Fruit fly (Drosophila melanogaster) whole organism, embryonic: ENCODE data around the gene CG4230.

ENCODE experiments used
- Antp ChIP-seq: fragments of 200-800 bp; sonication (Bioruptor generic); optimal IDR thresholded peaks from 3 replicates; lab custom pipeline; 2016; ENCODE audit warnings: missing biosample characterization, missing genetic modification characterization
- BtbVII ChIP-seq: fragments of 200-800 bp; sonication (Bioruptor generic); optimal IDR thresholded peaks from 3 replicates; lab custom pipeline; 2017; ENCODE audit warnings: missing biosample characterization, mild to moderate bottlenecking, missing genetic modification characterization
- CG10147 ChIP-seq: fragments of 200-800 bp; sonication (Bioruptor generic); optimal IDR thresholded peaks from 2 replicates; lab custom pipeline; 2019; ENCODE audit warnings: missing biosample characterization, mild to moderate bottlenecking, missing genetic modification characterization, moderate library complexity
- CG1233 ChIP-seq: fragments of 200-800 bp; sonication (Bioruptor generic); optimal IDR thresholded peaks from 4 replicates; lab custom pipeline; 2018; ENCODE audit warnings: missing biosample characterization, mild to moderate bottlenecking, missing genetic modification characterization
- CG13287 ChIP-seq: fragments of 200-800 bp; sonication (Bioruptor generic); IDR thresholded peaks from 2 replicates; pipeline ENCODE4 v1.3.6; 2022; ENCODE audit warnings: missing biosample characterization, missing genetic modification characterization; ENCODE audit not compliant: partially characterized antibody
- CG15514 ChIP-seq: fragments of 200-800 bp; sonication (Bioruptor generic); optimal IDR thresholded peaks from 3 replicates; lab custom pipeline; 2017; ENCODE audit warnings: missing biosample characterization, missing genetic modification characterization, mild to moderate bottlenecking, moderate library complexity, missing genetic modification reagents
- CG15601 ChIP-seq: fragments of 200-800 bp; sonication (Bioruptor generic); optimal IDR thresholded peaks from 3 replicates; lab custom pipeline; 2019; ENCODE audit warnings: missing biosample characterization, mild to moderate bottlenecking, missing genetic modification characterization, moderate library complexity
- CG18599 ChIP-seq: fragments of 200-800 bp; sonication (Bioruptor generic); optimal IDR thresholded peaks from 3 replicates; lab custom pipeline; 2017; ENCODE audit warnings: missing biosample characterization, missing genetic modification characterization, mild to moderate bottlenecking, moderate library complexity, missing genetic modification reagents
- CG2116 ChIP-seq: fragments of 200-800 bp; sonication (Bioruptor generic); optimal IDR thresholded peaks from 3 replicates; lab custom pipeline; 2018; ENCODE audit warnings: missing biosample characterization, mild to moderate bottlenecking, missing genetic modification characterization
- CG32767 ChIP-seq: fragments of 200-800 bp; sonication (Bioruptor generic); IDR thresholded peaks from 2 replicates; pipeline ENCODE4 v1.3.6; 2022; ENCODE audit warnings: missing biosample characterization, missing genetic modification characterization
- CG3838 ChIP-seq: fragments of 200-800 bp; sonication (Bioruptor generic); optimal IDR thresholded peaks from 3 replicates; lab custom pipeline; 2016; ENCODE audit warnings: missing biosample characterization, missing genetic modification characterization
- CG4282 ChIP-seq: fragments of 200-800 bp; sonication (Bioruptor generic); optimal IDR thresholded peaks from 2 replicates; lab custom pipeline; 2016; ENCODE audit warnings: missing biosample characterization, missing genetic modification characterization
- CG5180 ChIP-seq: fragments of 200-800 bp; sonication (Bioruptor generic); optimal IDR thresholded peaks from 3 replicates; lab custom pipeline; 2017; ENCODE audit warnings: missing biosample characterization, missing genetic modification characterization, mild to moderate bottlenecking, moderate library complexity, missing genetic modification reagents
- CTCF ChIP-seq: fragments of 200-800 bp; sonication (Bioruptor generic); optimal IDR thresholded peaks from 2 replicates; lab custom pipeline; 2017; ENCODE audit warnings: missing biosample characterization, mild to moderate bottlenecking, missing genetic modification characterization, moderate library complexity
- Chrac-16 ChIP-seq: fragments of 200-800 bp; sonication (Bioruptor generic); optimal IDR thresholded peaks from 3 replicates; lab custom pipeline; 2016; ENCODE audit warnings: missing biosample characterization, missing genetic modification characterization
- Dp ChIP-seq: fragments of 200-800 bp; sonication (Bioruptor generic); optimal IDR thresholded peaks from 2 replicates; lab custom pipeline; 2018; ENCODE audit warnings: missing biosample characterization, mild to moderate bottlenecking, missing genetic modification characterization, moderate library complexity
- Ets65A ChIP-seq: fragments of 200-800 bp; sonication (Bioruptor generic); peaks from one replicate; lab custom pipeline; 2016; ENCODE audit warnings: missing biosample characterization, missing genetic modification characterization
- Gug ChIP-seq: fragments of 200-800 bp; sonication (Bioruptor generic); IDR thresholded peaks from 4 replicates; pipeline ENCODE4 v1.3.6; 2022; ENCODE audit warnings: missing biosample characterization, missing genetic modification characterization
- HLH54F ChIP-seq: fragments of 200-800 bp; sonication (Bioruptor generic); optimal IDR thresholded peaks from 3 replicates; lab custom pipeline; 2016; ENCODE audit warnings: missing biosample characterization, missing genetic modification characterization
- Hand ChIP-seq: fragments of 200-800 bp; sonication (Bioruptor generic); optimal IDR thresholded peaks from 2 replicates; lab custom pipeline; 2017; ENCODE audit warnings: mild to moderate bottlenecking, missing biosample characterization, missing genetic modification reagents, missing genetic modification characterization
- MESR4 ChIP-seq: fragments of 200-800 bp; sonication (Bioruptor generic); optimal IDR thresholded peaks from 2 replicates; lab custom pipeline; 2018; ENCODE audit warnings: missing biosample characterization, mild to moderate bottlenecking, missing genetic modification characterization, moderate library complexity
- Sox102F ChIP-seq: fragments of 200-800 bp; sonication (Bioruptor generic); optimal IDR thresholded peaks from 2 replicates; lab custom pipeline; 2018; ENCODE audit warnings: missing biosample characterization, mild to moderate bottlenecking, missing genetic modification characterization, moderate library complexity
- Stat92E ChIP-seq, 3 experiments: fragments of >200 bp in 2 of 3; fragments of 200-800 bp in 1 of 3; sonication (Bioruptor generic) in 1 of 3; optimal IDR thresholded peaks; 2 replicates each; lab custom pipeline; 2017 to 2019; ENCODE audit warnings: missing biosample characterization in 3 of 3, missing genetic modification characterization in 3 of 3, mild to moderate bottlenecking in 1 of 3, moderate library complexity in 1 of 3
- abd-A ChIP-seq: fragments of 200-800 bp; sonication (Bioruptor generic); optimal IDR thresholded peaks from 3 replicates; lab custom pipeline; 2019; ENCODE audit warnings: missing biosample characterization, mild to moderate bottlenecking, missing genetic modification characterization, moderate library complexity
- ase ChIP-seq: fragments of 200-800 bp; sonication (Bioruptor generic); IDR thresholded peaks from 3 replicates; pipeline ENCODE4 v1.3.6; 2022; ENCODE audit warnings: missing biosample characterization, missing genetic modification characterization
- ato ChIP-seq: fragments of 200-800 bp; sonication (Bioruptor generic); IDR thresholded peaks from 2 replicates; pipeline ENCODE4 v1.3.6; 2022; ENCODE audit warnings: missing biosample characterization, missing genetic modification characterization; ENCODE audit not compliant: partially characterized antibody
- bbx ChIP-seq: fragments of 200-800 bp; sonication (Bioruptor generic); IDR thresholded peaks from 2 replicates; pipeline ENCODE4 v1.3.6; 2022; ENCODE audit warnings: missing biosample characterization, missing genetic modification characterization; ENCODE audit not compliant: partially characterized antibody
- chinmo ChIP-seq: fragments of 200-800 bp; sonication (Bioruptor generic); IDR thresholded peaks from 4 replicates; pipeline ENCODE4 v1.3.6; 2022; ENCODE audit warnings: missing biosample characterization, missing genetic modification characterization; ENCODE audit not compliant: partially characterized antibody
- ci ChIP-seq: fragments of 200-800 bp; sonication (Bioruptor generic); IDR thresholded peaks from 3 replicates; pipeline ENCODE4 v1.3.6; 2022; ENCODE audit warnings: missing biosample characterization, missing genetic modification characterization
- disco-r ChIP-seq: fragments of 200-800 bp; sonication (Bioruptor generic); optimal IDR thresholded peaks from 2 replicates; lab custom pipeline; 2016; ENCODE audit warnings: missing biosample characterization, missing genetic modification characterization
- fd64A ChIP-seq: fragments of 200-800 bp; sonication (Bioruptor generic); optimal IDR thresholded peaks from 3 replicates; lab custom pipeline; 2018; ENCODE audit warnings: missing biosample characterization, mild to moderate bottlenecking, missing genetic modification characterization
- gcm ChIP-seq: fragments of 200-800 bp; sonication (Bioruptor generic); optimal IDR thresholded peaks from 2 replicates; lab custom pipeline; 2019; ENCODE audit warnings: missing biosample characterization, mild to moderate bottlenecking, missing genetic modification characterization, moderate library complexity
- grau ChIP-seq: fragments of 200-800 bp; optimal IDR thresholded peaks from 3 replicates; lab custom pipeline; 2019; ENCODE audit warnings: missing biosample characterization, mild to moderate bottlenecking, missing genetic modification characterization, moderate library complexity
- hbn ChIP-seq: fragments of 200-800 bp; sonication (Bioruptor generic); IDR thresholded peaks from 2 replicates; pipeline ENCODE4 v1.3.6; 2022; ENCODE audit warnings: missing biosample characterization, missing genetic modification characterization; ENCODE audit not compliant: partially characterized antibody
- hkb ChIP-seq, 2 experiments: fragments of 200-800 bp in 1 of 2; fragments of >200 bp in 1 of 2; sonication (Bioruptor generic) in 1 of 2; IDR thresholded peaks in 1 of 2; optimal IDR thresholded peaks in 1 of 2; 2 replicates each; pipeline versions ENCODE4 v1.3.6 to Lab custom; 2017 to 2022; ENCODE audit warnings: missing biosample characterization in 1 of 2, missing genetic modification characterization in 1 of 2
- kay ChIP-seq: fragments of 200-800 bp; sonication (Bioruptor generic); optimal IDR thresholded peaks from 2 replicates; lab custom pipeline; 2016; ENCODE audit warnings: missing biosample characterization, missing genetic modification characterization
- mld ChIP-seq: fragments of 200-800 bp; sonication (Bioruptor generic); IDR thresholded peaks from 3 replicates; pipeline ENCODE4 v1.3.6; 2022; ENCODE audit warnings: missing biosample characterization, missing genetic modification characterization; ENCODE audit not compliant: partially characterized antibody
- nerfin-2 ChIP-seq: fragments of 200-800 bp; sonication (Bioruptor generic); IDR thresholded peaks from 2 replicates; pipeline ENCODE4 v1.3.6; 2022; ENCODE audit warnings: missing biosample characterization, missing genetic modification characterization; ENCODE audit not compliant: partially characterized antibody
- row ChIP-seq: fragments of 200-800 bp; sonication (Bioruptor generic); IDR thresholded peaks from 3 replicates; pipeline ENCODE4 v1.3.6; 2022; ENCODE audit warnings: missing biosample characterization, missing genetic modification characterization
- sens ChIP-seq: fragments of 200-800 bp; sonication (Bioruptor generic); peaks from one replicate; lab custom pipeline; 2016; ENCODE audit warnings: missing biosample characterization, missing genetic modification characterization
- seq ChIP-seq: fragments of 200-800 bp; sonication (Bioruptor generic); IDR thresholded peaks from 2 replicates; pipeline ENCODE4 v1.3.6; 2022; ENCODE audit warnings: missing biosample characterization, missing genetic modification characterization
- slp2 ChIP-seq: fragments of 200-800 bp; sonication (Bioruptor generic); optimal IDR thresholded peaks from 2 replicates; lab custom pipeline; 2016; ENCODE audit warnings: missing biosample characterization, missing genetic modification characterization
- stwl ChIP-seq: fragments of 200-800 bp; sonication (Bioruptor generic); optimal IDR thresholded peaks from 3 replicates; lab custom pipeline; 2018; ENCODE audit warnings: missing biosample characterization, mild to moderate bottlenecking, missing genetic modification characterization, moderate library complexity
- sug ChIP-seq: fragments of 200-800 bp; optimal IDR thresholded peaks from 2 replicates; lab custom pipeline; 2019; ENCODE audit warnings: missing biosample characterization, mild to moderate bottlenecking, missing genetic modification characterization, moderate library complexity
- ttk ChIP-seq: fragments of 200-800 bp; sonication (Bioruptor generic); IDR thresholded peaks from 2 replicates; pipeline ENCODE4 v2.1.2; 2022; ENCODE audit warnings: missing biosample characterization, missing genetic modification characterization
- zf30C ChIP-seq: fragments of 200-800 bp; sonication (Bioruptor generic); optimal IDR thresholded peaks from 3 replicates; lab custom pipeline; 2018; ENCODE audit warnings: missing biosample characterization, mild to moderate bottlenecking, missing genetic modification characterization

The CG4230 gene

dm6 chr2L:5096222-5096621 is at the start of gene CG4230 (continued):
- TF ChIP-seq CG4282 (no peak), CTCF (peak; percentile 54), ato (GFP tag; lab: Robert Waterston, UW) (peak; percentile 53; the same call in 1 of the 2 replicates), Sox102F (GFP tag; lab: Kevin White, UChicago) (no peak), nerfin-2 (GFP tag; lab: Robert Waterston, UW) (peak; percentile 48; the same call in 1 of the 2 replicates), CG13287 (peak; percentile 92), hbn (GFP tag; lab: Robert Waterston, UW) (peak; percentile 91), hkb (optimal IDR thresholded peaks at IDR 0.05; lab: Kevin White, UChicago) (no peak), hkb (GFP tag; IDR thresholded peaks at IDR 0.05; lab: Robert Waterston, UW) (no peak), stwl (tag; lab: Kevin White, UChicago) (peak; percentile 30), row (GFP tag; lab: Robert Waterston, UW) (peak; percentile 23; the same call in 1 of the 3 replicates), CG15514 (peak; percentile 47), HLH54F (GFP tag; lab: Kevin White, UChicago) (no peak), Dp (GFP tag; lab: Kevin White, UChicago) (peak; percentile 14)

dm6 chr2L:5046261-5046660 is 49.8 kb upstream of the CG4230 start:
- peak; percentile 93 for TF ChIP-seq Ets65A
- TF ChIP-seq fd64A = no peak
- TF ChIP-seq gcm = peak; percentile 11

- 0 out of 2 replicates have a peak, but pooled peaks have one; percentile 15 for TF ChIP-seq bbx (GFP tag; lab: Robert Waterston, UW)
- TF ChIP-seq Antp (GFP tag; lab: Kevin White, UChicago) = no peak
- TF ChIP-seq seq (GFP tag; lab: Robert Waterston, UW) = no peak
- TF ChIP-seq zf30C (GFP tag; lab: Kevin White, UChicago) = peak; percentile 67
- no peak for TF ChIP-seq ci (GFP tag; lab: Robert Waterston, UW)
- TF ChIP-seq disco-r (GFP tag; lab: Kevin White, UChicago) = no peak
- no peak for TF ChIP-seq grau (tag; lab: Kevin White, UChicago)
- TF ChIP-seq ase = no peak
- no peak for TF ChIP-seq BtbVII
- no peak for TF ChIP-seq CG1233 (GFP tag; lab: Kevin White, UChicago)
- no peak for TF ChIP-seq kay (GFP tag; lab: Kevin White, UChicago)
- TF ChIP-seq CG18599 (GFP tag; lab: Kevin White, UChicago) = no peak
- TF ChIP-seq CG32767 (GFP tag; lab: Robert Waterston, UW) = no peak
- peak; percentile 93 for TF ChIP-seq CG5180 (GFP tag; lab: Kevin White, UChicago)
- TF ChIP-seq slp2 (GFP tag; lab: Kevin White, UChicago) = no peak
- TF ChIP-seq CG15601 (tag; lab: Kevin White, UChicago) = peak; percentile 29
- no peak for TF ChIP-seq hkb (optimal IDR thresholded peaks at IDR 0.05; lab: Kevin White, UChicago)
- no peak for TF ChIP-seq hkb (GFP tag; IDR thresholded peaks at IDR 0.05; lab: Robert Waterston, UW)
- no peak for TF ChIP-seq mld (GFP tag; lab: Robert Waterston, UW)
- TF ChIP-seq ttk (GFP tag; lab: Robert Waterston, UW) = peak; percentile 38; the same call in 1 of the 2 replicates
Measured at dm6 chr2L:5049974-5050373, 46.1 kb upstream of the CG4230 start.

- TF ChIP-seq sens (GFP tag; lab: Kevin White, UChicago) (peak; percentile 12), Hand (GFP tag; lab: Kevin White, UChicago) (no peak), CG2116 (no peak), sug (no peak), Chrac-16 (no peak), abd-A (tag; lab: Kevin White, UChicago) (peak; percentile 67), Dp (GFP tag; lab: Kevin White, UChicago) (no peak), MESR4 (GFP tag; lab: Kevin White, UChicago) (peak; percentile 47), chinmo (GFP tag; lab: Robert Waterston, UW) (peak; percentile 71; the same call in 1 of the 4 replicates), Gug (GFP tag; lab: Robert Waterston, UW) (no peak), CG10147 (GFP tag; lab: Kevin White, UChicago) (no peak), CG3838 (GFP tag; lab: Kevin White, UChicago) (no peak), Stat92E (GFP tag; optimal IDR thresholded peaks at IDR 0.05; lab: Kevin White, UChicago) (no peak)
Measured at dm6 chr2L:5050825-5051224, 45.2 kb upstream of the CG4230 start, which contains the start of gene CG9121. Gene CG9121, minus strand, starts transcription at chr2L:5051062.
